Worm (Caenorhabditis elegans) whole organism, L4/young adult: ENCODE measurements around the gene F59A6.12.

Source experiments
- W03F9.2 ChIP-seq: fragments of 150-350 bp; optimal IDR thresholded peaks from 2 replicates; lab custom pipeline; 2014; ENCODE audit warnings: missing biosample characterization, missing genetic modification characterization
- dao-5 ChIP-seq: sonication (generic microtip); optimal IDR thresholded peaks from 2 replicates; lab custom pipeline; 2016; ENCODE audit warnings: missing genotype, missing genetic modification characterization, moderate library complexity, missing compliant biosample characterization
- him-1 ChIP-seq: sonication (generic microtip); optimal IDR thresholded peaks from 2 replicates; lab custom pipeline; 2016; ENCODE audit warnings: missing genotype, missing genetic modification reagents, missing genetic modification characterization, missing compliant biosample characterization

- TF ChIP-seq him-1 (tag; lab: Kevin White, UChicago) = no peak
- no peak for TF ChIP-seq dao-5 (tag; lab: Kevin White, UChicago)
- TF ChIP-seq W03F9.2 = no peak
Measured at ce11 chrII:5014399-5014798, 2.5 kb upstream of the F59A6.12 start, which contains the start of gene F59A6.2.
